Worm (Caenorhabditis elegans) whole organism, early embryonic: ENCODE results near the gene drh-1.

Experiments
- B0310.2 ChIP-seq: sonication (generic microtip); optimal IDR thresholded peaks from 2 replicates; lab custom pipeline; 2016; ENCODE audit warnings: mild to moderate bottlenecking, missing genetic modification characterization, missing compliant biosample characterization
- F13C5.2 ChIP-seq: sonication (generic microtip); optimal IDR thresholded peaks from 2 replicates; lab custom pipeline; 2017; ENCODE audit warnings: mild to moderate bottlenecking, missing genetic modification characterization, inconsistent platforms, missing compliant biosample characterization
- aly-1 ChIP-seq: sonication (generic microtip); optimal IDR thresholded peaks from 2 replicates; lab custom pipeline; 2016; ENCODE audit warnings: missing genetic modification characterization, missing compliant biosample characterization
- ama-1 ChIP-seq: fragments of 150-350 bp; optimal IDR thresholded peaks from 2 replicates; lab custom pipeline; 2014
- ceh-13 ChIP-seq: fragments of 200-800 bp; sonication (Bioruptor generic); optimal IDR thresholded peaks from 2 replicates; lab custom pipeline; 2018; ENCODE audit warnings: mild to moderate bottlenecking, missing genetic modification characterization, missing compliant biosample characterization
- ceh-36 ChIP-seq: sonication (generic microtip); optimal IDR thresholded peaks from 2 replicates; lab custom pipeline; 2016; ENCODE audit warnings: missing genetic modification characterization, inconsistent platforms, missing compliant biosample characterization
- ets-7 ChIP-seq: sonication (generic microtip); optimal IDR thresholded peaks from 2 replicates; lab custom pipeline; 2016; ENCODE audit warnings: missing genotype, missing genetic modification characterization, missing compliant biosample characterization
- flt-1 ChIP-seq: fragments of 200-800 bp; sonication (Bioruptor generic); IDR thresholded peaks from 2 replicates; pipeline ENCODE4 v1.3.6; 2022; ENCODE audit warnings: missing genetic modification characterization, missing compliant biosample characterization
- hmbx-1 ChIP-seq: sonication (generic microtip); optimal IDR thresholded peaks from 2 replicates; lab custom pipeline; 2016; ENCODE audit warnings: mild to moderate bottlenecking, missing genetic modification characterization, missing compliant biosample characterization
- hmg-4 ChIP-seq: fragments of 200-800 bp; sonication (Bioruptor generic); optimal IDR thresholded peaks from 2 replicates; lab custom pipeline; 2018; ENCODE audit warnings: mild to moderate bottlenecking, missing genetic modification characterization, missing compliant biosample characterization
- hnd-1 ChIP-seq: sonication (generic microtip); optimal IDR thresholded peaks from 2 replicates; lab custom pipeline; 2016; ENCODE audit warnings: missing genetic modification characterization, missing compliant biosample characterization
- pes-1 ChIP-seq: fragments of 200-800 bp; sonication (Bioruptor generic); IDR thresholded peaks from 2 replicates; pipeline ENCODE4 v1.3.6; 2022; ENCODE audit warnings: missing genetic modification reagents, missing genetic modification characterization, missing compliant biosample characterization
- scrt-1 ChIP-seq: fragments of 200-800 bp; sonication (Bioruptor generic); IDR thresholded peaks from 2 replicates; pipeline ENCODE4 v1.3.6; 2022; ENCODE audit warnings: missing genetic modification characterization, missing compliant biosample characterization
- sea-1 ChIP-seq: fragments of 200-800 bp; sonication (Bioruptor generic); conservative IDR thresholded peaks from 2 replicates; pipeline ENCODE4 v1.3.6; 2022; ENCODE audit warnings: missing genetic modification characterization, missing compliant biosample characterization
- tbx-11 ChIP-seq: fragments of 200-800 bp; sonication (Bioruptor generic); IDR thresholded peaks from 2 replicates; pipeline ENCODE4 v1.3.6; 2022; ENCODE audit warnings: missing genetic modification characterization, missing compliant biosample characterization
- tbx-37 ChIP-seq: fragments of 200-800 bp; sonication (Bioruptor generic); conservative IDR thresholded peaks from 2 replicates; pipeline ENCODE4 v1.3.6; 2022; ENCODE audit warnings: missing genetic modification reagents, missing genetic modification characterization, missing compliant biosample characterization
- tra-4 ChIP-seq: sonication (generic microtip); optimal IDR thresholded peaks from 2 replicates; lab custom pipeline; 2017; ENCODE audit warnings: missing genetic modification characterization, missing compliant biosample characterization

drh-1 gene

DNA sequence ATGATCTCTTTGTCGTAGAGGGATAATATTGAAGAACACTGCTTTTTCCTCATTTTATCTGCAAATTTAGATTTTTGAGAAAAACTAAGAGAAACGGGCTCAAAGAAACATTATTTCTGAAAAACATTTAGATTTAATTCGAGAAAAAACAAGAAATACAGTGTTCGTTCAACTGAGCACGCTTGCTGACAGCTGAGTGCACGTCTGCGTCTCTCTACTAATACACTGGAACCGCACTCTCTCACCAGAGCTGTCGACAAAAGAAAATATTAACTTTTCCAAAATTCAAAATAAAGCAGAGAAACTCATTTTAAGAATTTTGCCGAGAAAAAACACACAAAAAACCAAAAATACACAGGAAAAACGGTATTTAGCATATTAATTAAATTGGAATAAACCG lies at the start of gene drh-1:
drh-1 (minus strand) TSS at position 58 of the 400 bp plus-strand sequence.
- TF ChIP-seq pes-1 (GFP tag; lab: Robert Waterston, UW) (no peak), B0310.2 (tag; lab: Kevin White, UChicago) (no peak)

DNA sequence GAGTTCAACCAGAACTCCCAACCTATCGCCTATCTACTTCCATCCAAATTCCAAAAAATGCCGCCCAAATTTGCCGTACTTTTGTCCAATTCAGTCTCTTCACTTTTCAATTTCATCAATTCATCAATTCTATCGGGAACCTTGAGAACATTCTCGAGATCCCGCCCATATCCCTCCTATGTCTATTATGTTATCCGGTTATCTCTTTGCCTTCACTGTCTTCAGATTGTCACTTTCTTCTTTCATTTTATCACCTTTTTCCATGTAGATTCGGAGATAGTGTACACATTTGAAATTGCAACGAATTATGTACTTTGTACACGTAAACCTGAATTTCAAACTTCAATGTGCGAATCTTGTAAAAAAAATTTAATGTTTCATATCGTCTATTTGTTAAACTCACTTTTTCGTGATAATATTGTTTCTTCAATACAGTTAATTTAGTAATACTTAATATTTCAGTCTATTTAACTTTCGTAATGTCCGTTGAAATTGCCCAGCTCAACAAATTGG lies 44.4 kb upstream of the drh-1 start, which contains the start of gene C01B10.11:
C01B10.11 (plus strand) TSS at position 463 of the 513 bp plus-strand sequence.
- TF ChIP-seq ceh-36 (tag; lab: Kevin White, UChicago) = no peak
- no peak for TF ChIP-seq tbx-11 (GFP tag; lab: Robert Waterston, UW)
- no peak for TF ChIP-seq flt-1 (GFP tag; lab: Robert Waterston, UW)
- no peak for TF ChIP-seq B0310.2 (tag; lab: Kevin White, UChicago)
- TF ChIP-seq aly-1 (tag; lab: Kevin White, UChicago) = no peak
- TF ChIP-seq hmg-4 (GFP tag; lab: Kevin White, UChicago) = no peak
- no peak for TF ChIP-seq pes-1 (GFP tag; lab: Robert Waterston, UW)
- no peak for TF ChIP-seq scrt-1 (GFP tag; lab: Robert Waterston, UW)
- no peak for TF ChIP-seq ets-7 (tag; lab: Kevin White, UChicago)
- no peak for TF ChIP-seq hmbx-1
- no peak for TF ChIP-seq sea-1 (GFP tag; lab: Robert Waterston, UW)
- TF ChIP-seq F13C5.2 (tag; lab: Kevin White, UChicago) = no peak
- no peak for TF ChIP-seq tra-4 (tag; lab: Kevin White, UChicago)
- TF ChIP-seq ceh-13 (GFP tag; lab: Kevin White, UChicago) = no peak

DNA sequence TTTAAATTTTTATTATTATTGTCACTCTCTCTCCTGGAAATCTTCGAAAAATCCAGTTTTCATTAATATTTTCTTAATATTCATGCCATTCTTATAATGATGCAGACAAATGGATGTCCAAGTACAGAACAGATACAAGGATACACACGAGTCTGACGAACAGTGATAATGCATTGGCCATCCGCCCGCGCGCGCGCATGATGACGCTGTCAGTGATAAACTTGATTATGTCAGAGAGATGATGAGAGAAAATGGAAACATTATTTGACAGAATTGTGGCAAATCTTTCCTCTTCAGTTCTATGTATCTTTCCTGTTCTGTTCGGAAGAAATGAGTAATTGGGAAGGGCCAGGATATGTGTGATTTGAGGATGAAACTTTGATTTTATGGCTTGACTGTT lies 42.6 kb upstream of the drh-1 start:
- TF ChIP-seq F13C5.2 (tag; lab: Kevin White, UChicago) (no peak), aly-1 (tag; lab: Kevin White, UChicago) (no peak), tbx-11 (GFP tag; lab: Robert Waterston, UW) (no peak), ceh-36 (tag; lab: Kevin White, UChicago) (no peak), ceh-13 (GFP tag; lab: Kevin White, UChicago) (no peak)

DNA sequence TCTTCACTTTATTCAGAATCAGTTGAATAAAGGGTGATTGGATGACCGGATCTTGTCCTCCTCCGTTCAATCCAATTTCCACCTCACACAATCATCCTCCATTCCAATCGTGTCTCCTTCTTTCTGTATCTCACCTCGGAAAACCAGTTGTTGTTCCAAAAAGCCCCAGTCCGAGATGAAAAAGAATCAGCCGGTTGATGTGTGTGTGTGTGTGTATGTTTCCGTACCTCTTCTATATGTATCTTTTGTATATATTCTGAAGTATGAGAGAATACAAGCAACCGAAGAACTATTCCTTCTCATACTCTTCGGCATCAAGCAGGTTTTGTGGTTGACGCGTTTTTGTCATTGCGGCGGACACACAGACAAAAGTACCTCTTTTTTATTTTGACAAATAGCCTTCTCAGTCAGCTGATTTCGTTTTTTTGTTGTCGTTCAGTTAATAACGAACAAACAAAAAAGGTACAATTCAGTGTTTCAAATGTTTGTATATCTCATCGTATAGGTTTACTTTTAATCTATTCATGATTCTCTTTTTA lies 40.6 kb upstream of the drh-1 start:
- TF ChIP-seq hmg-4 (GFP tag; lab: Kevin White, UChicago) (no peak), tbx-37 (GFP tag; lab: Robert Waterston, UW) (no peak), hnd-1 (no peak), aly-1 (tag; lab: Kevin White, UChicago) (no peak), pes-1 (GFP tag; lab: Robert Waterston, UW) (no peak), tra-4 (tag; lab: Kevin White, UChicago) (no peak), hmbx-1 (no peak), scrt-1 (GFP tag; lab: Robert Waterston, UW) (no peak), ceh-36 (tag; lab: Kevin White, UChicago) (no peak), F13C5.2 (tag; lab: Kevin White, UChicago) (no peak), B0310.2 (tag; lab: Kevin White, UChicago) (no peak), ama-1 (lab: Kevin White, UChicago) (no peak), tbx-11 (GFP tag; lab: Robert Waterston, UW) (no peak), ceh-13 (GFP tag; lab: Kevin White, UChicago) (no peak), sea-1 (GFP tag; lab: Robert Waterston, UW) (no peak), flt-1 (GFP tag; lab: Robert Waterston, UW) (no peak)

DNA sequence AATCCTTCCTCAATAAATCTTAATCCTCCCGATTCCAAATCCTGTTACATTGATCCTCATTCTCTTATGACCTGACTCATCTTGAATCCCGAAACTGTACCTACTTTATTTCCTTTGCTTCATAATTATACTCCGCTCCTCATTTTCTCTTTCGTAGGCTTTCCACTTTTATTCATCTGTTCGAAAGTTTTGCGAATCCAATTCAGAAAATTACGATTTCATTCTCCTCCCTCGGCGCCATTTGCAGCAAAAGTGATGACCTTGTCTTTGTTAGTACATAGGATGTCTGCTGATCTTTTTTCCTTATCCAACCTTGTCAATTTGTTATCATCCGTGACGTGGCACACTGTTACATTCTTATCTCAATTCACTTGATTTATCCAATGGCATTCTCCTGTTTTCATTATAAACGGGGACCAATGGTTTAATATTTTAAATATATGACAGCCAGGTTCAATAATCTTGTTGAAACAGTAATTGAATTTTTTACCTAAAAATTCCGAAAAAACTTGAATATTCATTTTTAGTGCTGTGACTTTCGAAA lies 39.4 kb upstream of the drh-1 start:
- TF ChIP-seq F13C5.2 (tag; lab: Kevin White, UChicago) = no peak

DNA sequence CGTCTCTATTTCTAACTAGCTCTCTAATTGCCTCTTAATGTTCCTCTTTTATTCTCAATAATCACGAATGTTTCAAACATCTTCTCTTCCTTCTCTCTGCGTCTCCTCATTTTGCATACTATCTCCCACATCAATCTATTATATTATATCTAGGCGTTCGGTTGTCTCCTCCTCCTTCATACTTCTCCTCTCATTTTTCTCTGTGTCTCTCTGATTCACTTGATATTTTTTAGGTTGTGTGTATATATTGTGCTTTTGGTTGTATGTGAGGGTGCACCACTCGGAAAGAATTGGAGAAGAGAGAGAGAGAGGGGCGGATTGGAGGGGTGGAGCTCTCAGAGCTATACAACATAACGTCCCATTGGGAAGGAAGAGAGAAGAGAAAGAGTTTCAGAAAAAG lies 35.5 kb upstream of the drh-1 start:
- TF ChIP-seq ets-7 (tag; lab: Kevin White, UChicago) (no peak), hmg-4 (GFP tag; lab: Kevin White, UChicago) (peak; percentile 70), F13C5.2 (tag; lab: Kevin White, UChicago) (no peak), B0310.2 (tag; lab: Kevin White, UChicago) (peak; percentile 9), sea-1 (GFP tag; lab: Robert Waterston, UW) (no peak)

DNA sequence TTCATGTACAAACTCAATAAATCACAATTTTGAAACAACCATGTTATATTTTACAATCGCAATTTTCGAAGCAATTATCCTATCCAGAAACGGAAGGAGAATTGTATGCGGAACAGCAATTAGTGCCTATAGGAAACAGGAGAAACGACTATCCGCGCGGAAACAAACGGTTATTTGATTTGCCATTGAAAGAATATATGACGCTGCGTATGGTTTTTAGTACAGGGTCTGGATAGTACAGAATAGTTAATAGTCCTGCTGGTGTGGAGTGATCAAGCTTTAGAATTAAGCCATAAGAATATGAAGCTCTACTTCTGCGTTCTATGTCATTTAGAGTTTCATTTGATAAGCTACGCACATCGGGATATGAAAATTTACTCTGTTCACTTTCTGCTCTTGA lies 33.8 kb upstream of the drh-1 start:
- TF ChIP-seq hmg-4 (GFP tag; lab: Kevin White, UChicago) (no peak), ama-1 (lab: Kevin White, UChicago) (peak; percentile 57), tbx-37 (GFP tag; lab: Robert Waterston, UW) (0 out of 2 replicates have a peak, but pooled peaks have one; percentile 13)

DNA sequence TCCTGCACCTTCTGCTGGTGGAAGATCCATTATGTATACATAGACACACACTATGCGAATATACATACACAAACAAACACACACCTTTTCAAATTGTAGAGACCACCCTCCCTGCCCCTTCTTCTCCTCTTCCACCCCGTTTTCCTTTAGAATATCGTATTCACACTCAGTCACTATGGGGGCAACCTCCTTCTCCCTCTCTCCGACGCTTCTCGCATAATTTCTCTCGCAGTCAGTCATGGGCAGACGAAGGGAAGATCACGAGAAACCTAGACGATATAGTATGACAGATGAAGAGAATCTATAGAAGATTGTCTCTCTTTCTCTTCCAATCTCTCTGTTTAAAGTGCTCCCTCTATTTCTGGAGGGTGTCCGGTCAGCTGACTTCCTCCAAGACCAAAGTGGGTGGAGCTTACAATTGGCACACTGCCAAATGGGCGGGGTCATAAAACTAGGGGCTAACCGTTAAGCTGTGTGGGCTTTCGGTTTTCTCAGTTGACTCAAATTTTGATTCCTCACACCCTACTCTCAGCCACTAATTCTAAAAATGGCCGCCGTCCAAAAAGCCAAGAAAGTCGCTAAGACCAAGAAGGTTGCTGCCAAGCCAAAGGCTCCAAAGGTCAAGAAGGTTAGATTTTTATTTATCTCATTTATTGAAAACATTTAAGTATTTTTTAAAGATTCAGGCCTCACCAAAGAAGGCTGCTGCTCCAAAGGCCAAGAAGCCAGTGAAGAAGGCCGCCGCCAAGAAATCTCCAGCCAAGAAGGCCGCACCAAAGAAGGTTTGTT lies 32.9 kb upstream of the drh-1 start, which contains the start of gene hil-7:
hil-7 (plus strand) TSS at position 446 of the 789 bp plus-strand sequence.
- TF ChIP-seq scrt-1 (GFP tag; lab: Robert Waterston, UW) = no peak
- peak; percentile 12 for TF ChIP-seq F13C5.2 (tag; lab: Kevin White, UChicago)
- TF ChIP-seq aly-1 (tag; lab: Kevin White, UChicago) = peak; percentile 61
- peak; percentile 63 for TF ChIP-seq hmg-4 (GFP tag; lab: Kevin White, UChicago)
- TF ChIP-seq B0310.2 (tag; lab: Kevin White, UChicago) = no peak
- peak; percentile 90 for TF ChIP-seq ama-1 (lab: Kevin White, UChicago)
